Fruit fly (Drosophila melanogaster): ENCODE results near the gene CG33189.

CG33189 gene

DNA sequence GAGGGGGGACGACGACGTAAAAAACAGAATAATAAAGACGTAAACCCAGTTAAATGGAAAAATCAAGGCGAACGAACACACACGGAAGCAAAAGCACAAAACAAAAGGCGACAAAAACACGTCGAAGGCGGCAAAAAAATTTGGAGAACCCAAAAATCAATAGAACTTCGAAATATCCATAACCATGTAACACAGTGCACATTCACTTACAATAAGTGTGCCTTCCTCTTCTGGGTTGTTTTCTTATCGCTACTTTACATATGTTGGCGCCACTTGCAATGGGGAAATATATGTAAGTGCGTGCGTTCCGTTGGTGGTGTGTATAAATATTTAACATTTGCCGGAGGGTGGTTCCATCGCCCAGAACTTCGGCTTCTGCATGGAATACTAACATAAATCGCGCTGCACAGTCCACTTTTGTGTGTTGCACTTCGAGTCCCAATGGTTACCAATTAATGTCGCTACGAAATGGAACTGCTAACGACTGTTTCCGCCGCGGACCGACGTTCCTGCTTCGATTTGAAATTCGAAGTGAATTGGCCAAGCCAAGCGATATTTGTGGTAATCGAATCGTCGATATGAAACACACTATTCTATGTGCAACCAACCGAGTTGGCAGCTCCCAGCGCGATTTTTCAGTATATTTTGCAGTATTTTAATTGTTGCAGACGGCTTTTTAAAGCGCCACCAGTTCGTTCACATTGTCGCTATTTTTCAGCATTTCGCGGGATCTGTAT lies 33.3 kb downstream of the CG33189 start, which contains the start of the genes CG9801 and Nasp (continued):
- TF ChIP-seq CG2199 (GFP tag; IDR thresholded peaks at IDR 0.05) (peak; percentile 65), CG18476 (GFP tag; optimal IDR thresholded peaks at IDR 0.05) (peak; percentile 12), CG7839 (tag; optimal IDR thresholded peaks at IDR 0.05) (peak; percentile 22), grau (tag; optimal IDR thresholded peaks at IDR 0.05) (peak; percentile 28), row (GFP tag; IDR thresholded peaks at IDR 0.05) (peak; percentile 51), ssp (GFP tag; IDR thresholded peaks at IDR 0.05) (peak; percentile 45; the same call in 1 of the 2 replicates), sima (GFP tag; optimal IDR thresholded peaks at IDR 0.05) (no peak), pnt (GFP tag; optimal IDR thresholded peaks at IDR 0.05) (no peak), C15 (GFP tag; IDR thresholded peaks at IDR 0.05) (no peak), CG12219 (GFP tag; optimal IDR thresholded peaks at IDR 0.05) (peak; percentile 32), grn (GFP tag; optimal IDR thresholded peaks at IDR 0.05) (no peak), CG8944 (GFP tag; optimal IDR thresholded peaks at IDR 0.05) (peak; percentile 10), CG16813 (GFP tag; IDR thresholded peaks at IDR 0.05; ENCODE audit: partially characterized antibody) (peak; percentile 75), Sry-δ (GFP tag; optimal IDR thresholded peaks at IDR 0.05) (peak; percentile 83), CG11560 (tag; IDR thresholded peaks at IDR 0.05) (peak; percentile 65; the same call in 2 of the 3 replicates), az2 (GFP tag; optimal IDR thresholded peaks at IDR 0.05) (no peak), CG4328 (GFP tag; optimal IDR thresholded peaks at IDR 0.05) (no peak), CG30431 (GFP tag; optimal IDR thresholded peaks at IDR 0.05) (no peak), CG15073 (GFP tag; optimal IDR thresholded peaks at IDR 0.05) (no peak), salm (tag; optimal IDR thresholded peaks at IDR 0.05) (no peak), Sry-β (GFP tag; optimal IDR thresholded peaks at IDR 0.05) (no peak), Side (GFP tag; optimal IDR thresholded peaks at IDR 0.05) (no peak), Dp (GFP tag; optimal IDR thresholded peaks at IDR 0.05) (peak; percentile 82), vvl (GFP tag; IDR thresholded peaks at IDR 0.05) (peak; percentile 61), CG6854 (GFP tag; optimal IDR thresholded peaks at IDR 0.05) (no peak), Dad (GFP tag; optimal IDR thresholded peaks at IDR 0.05) (peak; percentile 35), CG12299 (tag; optimal IDR thresholded peaks at IDR 0.05) (peak; percentile 3), ewg (GFP tag; optimal IDR thresholded peaks at IDR 0.05) (no peak), Elba2 (GFP tag; optimal IDR thresholded peaks at IDR 0.05) (no peak), CG1602 (GFP tag; optimal IDR thresholded peaks at IDR 0.05) (no peak), onecut (GFP tag; IDR thresholded peaks at IDR 0.05) (peak; percentile 31), bsh (GFP tag; optimal IDR thresholded peaks at IDR 0.05) (peak in 1 of 2 experiments; percentile 19), CG2678 (tag; optimal IDR thresholded peaks at IDR 0.05) (peak; percentile 30), CG4360 (GFP tag; IDR thresholded peaks at IDR 0.05) (no peak), oc (tag; optimal IDR thresholded peaks at IDR 0.05) (no peak), CG34224 (GFP tag; IDR thresholded peaks at IDR 0.05; ENCODE audit: partially characterized antibody) (peak; percentile 61), CG7357 (GFP tag; IDR thresholded peaks at IDR 0.05) (no peak), fu2 (GFP tag; optimal IDR thresholded peaks at IDR 0.05) (no peak), CG5953 (GFP tag; IDR thresholded peaks at IDR 0.05) (no peak), CG10543 (GFP tag; optimal IDR thresholded peaks at IDR 0.05) (peak; percentile 26), CG7271 (tag; optimal IDR thresholded peaks at IDR 0.05) (no peak), trem (tag; optimal IDR thresholded peaks at IDR 0.05) (peak; percentile 100), Taf1 (GFP tag; IDR thresholded peaks at IDR 0.05) (no peak), Optix (GFP tag; IDR thresholded peaks at IDR 0.05) (no peak), mam (GFP tag; optimal IDR thresholded peaks at IDR 0.05) (peak; percentile 27), CG8281 (tag; optimal IDR thresholded peaks at IDR 0.05) (no peak), ranshi (GFP tag; IDR thresholded peaks at IDR 0.05) (no peak), gem (tag; optimal IDR thresholded peaks at IDR 0.05) (no peak), tio (GFP tag; optimal IDR thresholded peaks at IDR 0.05) (no peak), Bdp1 (GFP tag; optimal IDR thresholded peaks at IDR 0.05) (peak; percentile 9)

Data from whole organism, embryonic.